Fruit fly (Drosophila melanogaster): Measurements from ENCODE around the gene RpS27A.

The RpS27A gene

dm6 chr2L:10418981-10419380, 10.8 kb downstream of the RpS27A start, which contains the start of gene RfC3:
RfC3 (plus strand) TSS chr2L:10419190.
- TF ChIP-seq CrebA (GFP tag; optimal IDR thresholded peaks at IDR 0.05; ENCODE audit: borderline replicate concordance) (no peak), pan (optimal IDR thresholded peaks at IDR 0.05) (no peak), fru (GFP tag; optimal IDR thresholded peaks at IDR 0.05) (no peak), rgr (GFP tag; optimal IDR thresholded peaks at IDR 0.05) (no peak), ey (GFP tag; optimal IDR thresholded peaks at IDR 0.05) (no peak), usp (GFP tag; optimal IDR thresholded peaks at IDR 0.05) (no peak), CG9705 (GFP tag; optimal IDR thresholded peaks at IDR 0.05) (no peak), sage (GFP tag; optimal IDR thresholded peaks at IDR 0.05) (no peak), sv (GFP tag; optimal IDR thresholded peaks at IDR 0.05) (no peak)

dm6 chr2L:10422643-10423606, 14.8 kb downstream of the RpS27A start, which contains the start of the genes pie and Wdfy2:
pie (minus strand) TSS chr2L:10422780.
Wdfy2 (plus strand) TSS chr2L:10423291.
- peak; percentile 79 for TF ChIP-seq lola (GFP tag; optimal IDR thresholded peaks at IDR 0.05)
- TF ChIP-seq br (GFP tag; optimal IDR thresholded peaks at IDR 0.05), result no peak
- no peak for TF ChIP-seq Mio (GFP tag; optimal IDR thresholded peaks at IDR 0.05)
- no peak for TF ChIP-seq Rel (GFP tag; optimal IDR thresholded peaks at IDR 0.05)
- peak; percentile 95 for TF ChIP-seq Rel (tag; optimal IDR thresholded peaks at IDR 0.05)
- TF ChIP-seq h (GFP tag; optimal IDR thresholded peaks at IDR 0.05), result no peak
- no peak for TF ChIP-seq fru (GFP tag; optimal IDR thresholded peaks at IDR 0.05)
- TF ChIP-seq N (GFP tag; optimal IDR thresholded peaks at IDR 0.05), result peak; percentile 99
- TF ChIP-seq sv (GFP tag; optimal IDR thresholded peaks at IDR 0.05), result no peak
- TF ChIP-seq dl (GFP tag; optimal IDR thresholded peaks at IDR 0.05; ENCODE audit: insufficient read depth in 1 of 2, partially characterized antibody in 2 of 2), result no peak
- TF ChIP-seq Myc (optimal IDR thresholded peaks at IDR 0.05), result no peak
- no peak for TF ChIP-seq dmrt93B (GFP tag; optimal IDR thresholded peaks at IDR 0.05)
- no peak for TF ChIP-seq Vsx2 (GFP tag; optimal IDR thresholded peaks at IDR 0.05; ENCODE audit: partially characterized antibody)
- no peak for TF ChIP-seq GATAd (GFP tag; optimal IDR thresholded peaks at IDR 0.05)
- TF ChIP-seq woc (GFP tag; optimal IDR thresholded peaks at IDR 0.05), result peak; percentile 41
- TF ChIP-seq Dif (GFP tag; optimal IDR thresholded peaks at IDR 0.05; ENCODE audit: partially characterized antibody), result no peak
- TF ChIP-seq CrebA (GFP tag; optimal IDR thresholded peaks at IDR 0.05; ENCODE audit: borderline replicate concordance), result no peak
- TF ChIP-seq Dfd (GFP tag; optimal IDR thresholded peaks at IDR 0.05), result no peak
- no peak for TF ChIP-seq jim (GFP tag; optimal IDR thresholded peaks at IDR 0.05)
- no peak for TF ChIP-seq psq (GFP tag; optimal IDR thresholded peaks at IDR 0.05)
- TF ChIP-seq HLH106 (tag; optimal IDR thresholded peaks at IDR 0.05), result no peak
- TF ChIP-seq Hr83 (GFP tag; optimal IDR thresholded peaks at IDR 0.05; ENCODE audit: poor library complexity, severe bottlenecking), result no peak
- no peak for TF ChIP-seq OdsH (GFP tag; optimal IDR thresholded peaks at IDR 0.05)
- no peak for TF ChIP-seq Hnf4 (GFP tag; optimal IDR thresholded peaks at IDR 0.05)
- peak; percentile 83 for TF ChIP-seq Hr78 (GFP tag; optimal IDR thresholded peaks at IDR 0.05)

dm6 chr2L:10425599-10425998, 17.4 kb downstream of the RpS27A start:
- TF ChIP-seq dmrt93B (GFP tag; optimal IDR thresholded peaks at IDR 0.05), result no peak
- TF ChIP-seq h (GFP tag; optimal IDR thresholded peaks at IDR 0.05), result no peak
- no peak for TF ChIP-seq woc (GFP tag; optimal IDR thresholded peaks at IDR 0.05)
- TF ChIP-seq brk (GFP tag; optimal IDR thresholded peaks at IDR 0.05), result no peak

dm6 chr2L:10426534-10427048, 18.4 kb downstream of the RpS27A start, which contains the start of the genes SmB and KdelR:
SmB (minus strand) TSS chr2L:10426627.
KdelR (plus strand) TSS chr2L:10426887.
- no peak for TF ChIP-seq h (GFP tag; optimal IDR thresholded peaks at IDR 0.05)
- no peak for TF ChIP-seq CrebA (GFP tag; optimal IDR thresholded peaks at IDR 0.05; ENCODE audit: borderline replicate concordance)
- no peak for TF ChIP-seq CG32264 (GFP tag; optimal IDR thresholded peaks at IDR 0.05)
- no peak for TF ChIP-seq usp (GFP tag; optimal IDR thresholded peaks at IDR 0.05)
- no peak for TF ChIP-seq Rel (GFP tag; optimal IDR thresholded peaks at IDR 0.05)
- no peak for TF ChIP-seq Rel (tag; optimal IDR thresholded peaks at IDR 0.05)
- TF ChIP-seq foxo (GFP tag; optimal IDR thresholded peaks at IDR 0.05), result no peak
- TF ChIP-seq rgr (GFP tag; optimal IDR thresholded peaks at IDR 0.05), result no peak
- TF ChIP-seq dsf (GFP tag; optimal IDR thresholded peaks at IDR 0.05; ENCODE audit: borderline replicate concordance), result peak; percentile 5
- TF ChIP-seq sage (GFP tag; optimal IDR thresholded peaks at IDR 0.05), result no peak
- peak; percentile 44 for TF ChIP-seq OdsH (GFP tag; optimal IDR thresholded peaks at IDR 0.05)
- TF ChIP-seq Abd-B (GFP tag; optimal IDR thresholded peaks at IDR 0.05), result no peak
- peak; percentile 10 for TF ChIP-seq sv (GFP tag; optimal IDR thresholded peaks at IDR 0.05)
- peak; percentile 3 for TF ChIP-seq Sp1 (GFP tag; optimal IDR thresholded peaks at IDR 0.05)
- no peak for TF ChIP-seq Dfd (GFP tag; optimal IDR thresholded peaks at IDR 0.05)
- peak; percentile 23 for TF ChIP-seq Hr83 (GFP tag; optimal IDR thresholded peaks at IDR 0.05; ENCODE audit: poor library complexity, severe bottlenecking)
- peak; percentile 44 for TF ChIP-seq psq (GFP tag; optimal IDR thresholded peaks at IDR 0.05)
- no peak for TF ChIP-seq jim (GFP tag; optimal IDR thresholded peaks at IDR 0.05)
- peak; percentile 10 for TF ChIP-seq woc (GFP tag; optimal IDR thresholded peaks at IDR 0.05)
- TF ChIP-seq dmrt93B (GFP tag; optimal IDR thresholded peaks at IDR 0.05), result no peak
- TF ChIP-seq pan (optimal IDR thresholded peaks at IDR 0.05), result no peak
- TF ChIP-seq Mio (GFP tag; optimal IDR thresholded peaks at IDR 0.05), result no peak
- no peak for TF ChIP-seq Hnf4 (GFP tag; optimal IDR thresholded peaks at IDR 0.05)
- peak; percentile 42 for TF ChIP-seq brk (GFP tag; optimal IDR thresholded peaks at IDR 0.05)
- TF ChIP-seq Vsx2 (GFP tag; optimal IDR thresholded peaks at IDR 0.05; ENCODE audit: partially characterized antibody), result no peak
- TF ChIP-seq fru (GFP tag; optimal IDR thresholded peaks at IDR 0.05), result no peak
- TF ChIP-seq Myc (optimal IDR thresholded peaks at IDR 0.05), result no peak
- peak; percentile 79 for TF ChIP-seq Jra (GFP tag; optimal IDR thresholded peaks at IDR 0.05)
- no peak for TF ChIP-seq br (GFP tag; optimal IDR thresholded peaks at IDR 0.05)
- no peak for TF ChIP-seq dl (GFP tag; optimal IDR thresholded peaks at IDR 0.05; ENCODE audit: insufficient read depth in 1 of 2, partially characterized antibody in 2 of 2)

All from whole organism, wandering third instar larva.